Fruit fly (Drosophila melanogaster) whole organism, embryonic: Measurements from ENCODE around the gene qjt.

Experiments
- Abd-B ChIP-seq: fragments of 200-800 bp; sonication (Bioruptor generic); optimal IDR thresholded peaks from 2 replicates; lab custom pipeline; 2018; ENCODE audit warnings: missing biosample characterization, mild to moderate bottlenecking, missing genetic modification characterization, moderate library complexity
- CG15479 ChIP-seq: fragments of 200-800 bp; sonication (Bioruptor generic); optimal IDR thresholded peaks from 3 replicates; lab custom pipeline; 2019; ENCODE audit warnings: missing biosample characterization, mild to moderate bottlenecking, missing genetic modification characterization, moderate library complexity
- CG8478 ChIP-seq: fragments of >200 bp; optimal IDR thresholded peaks from 2 replicates; lab custom pipeline; 2018
- CG8944 ChIP-seq: fragments of 200-800 bp; sonication (Bioruptor generic); optimal IDR thresholded peaks from 3 replicates; lab custom pipeline; 2016; ENCODE audit warnings: missing biosample characterization, missing genetic modification characterization
- mam ChIP-seq: fragments of 200-800 bp; sonication (Bioruptor generic); optimal IDR thresholded peaks from 3 replicates; lab custom pipeline; 2016; ENCODE audit warnings: missing biosample characterization, missing genetic modification characterization

- no peak for TF ChIP-seq mam (GFP tag; lab: Kevin White, UChicago)
- no peak for TF ChIP-seq CG8478
- no peak for TF ChIP-seq CG15479 (GFP tag; lab: Kevin White, UChicago)
- TF ChIP-seq CG8944 (GFP tag; lab: Kevin White, UChicago): no peak
- TF ChIP-seq Abd-B (GFP tag; lab: Kevin White, UChicago): no peak
Observed at dm6 chr3L:17461369-17462012, 17.4 kb upstream of the qjt start.
